Worm (Caenorhabditis elegans) whole organism, dauer: ENCODE measurements around the gene B0244.6.

ENCODE experiments used
- unc-62 ChIP-seq: sonication (generic microtip); optimal IDR thresholded peaks from 2 replicates; lab custom pipeline; 2017; ENCODE audit warnings: missing biosample characterization, missing genetic modification reagents, missing genetic modification characterization

The B0244.6 gene

DNA sequence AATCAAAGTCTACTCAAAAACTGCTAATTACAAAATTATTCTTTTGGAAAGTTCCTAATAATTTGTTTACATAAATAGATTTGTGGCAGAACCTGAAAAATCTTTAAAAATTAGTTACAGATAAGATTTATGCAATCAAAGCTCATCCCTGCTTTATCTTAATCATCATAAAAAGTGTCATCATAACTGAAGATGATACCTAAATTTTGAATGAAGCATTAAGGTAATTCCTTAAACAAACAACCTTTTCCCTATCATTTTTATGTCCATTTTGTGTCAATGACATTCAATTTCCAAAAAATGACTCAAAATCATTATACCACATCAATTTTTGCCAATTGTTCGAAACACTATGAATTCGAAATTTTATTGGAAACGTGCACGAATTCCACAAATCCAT, at the start of gene B0244.6:
Gene B0244.6, plus strand, starts transcription at position 301 of the 400 bp plus-strand sequence.
- TF ChIP-seq unc-62 (GFP tag; lab: Kevin White, UChicago) = no peak

DNA sequence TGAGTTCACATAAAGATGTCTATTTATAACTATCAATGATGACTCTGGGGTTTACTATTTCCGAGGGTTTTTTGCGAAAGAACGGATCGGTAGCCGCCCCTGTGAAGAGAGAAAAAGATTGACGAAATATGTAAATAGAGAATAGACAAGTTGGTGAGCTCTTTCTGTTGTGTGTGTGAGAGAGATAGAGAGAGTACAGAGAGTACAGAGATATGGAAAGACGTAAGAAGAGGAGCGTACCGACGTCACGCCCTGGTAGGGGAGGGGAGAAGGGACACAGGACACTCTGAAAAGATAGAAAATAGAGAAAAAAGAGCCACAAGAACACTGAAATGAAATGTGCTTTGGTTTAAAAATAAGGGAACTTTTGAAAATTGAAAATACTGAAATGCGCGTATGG, 49.6 kb upstream of the B0244.6 start:
- no peak for TF ChIP-seq unc-62 (GFP tag; lab: Kevin White, UChicago)

DNA sequence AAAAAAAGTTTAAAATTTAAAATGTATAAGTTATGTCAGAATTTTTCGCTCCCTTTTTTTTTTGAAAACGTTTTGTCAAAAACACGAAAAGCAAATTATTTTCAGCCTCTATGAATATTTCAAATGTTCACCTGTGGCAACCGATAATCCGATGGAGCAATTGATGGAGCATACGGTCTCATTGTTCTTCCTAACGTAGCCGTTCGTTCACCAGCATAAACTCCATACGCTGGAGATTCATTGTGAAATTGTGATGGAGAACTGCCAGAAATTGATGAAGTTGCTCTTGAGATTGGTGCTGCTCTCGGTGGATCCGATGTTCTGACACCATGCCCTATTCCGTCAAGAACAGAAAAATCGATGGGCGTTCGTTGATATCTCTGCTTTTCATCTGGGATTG, 46.0 kb upstream of the B0244.6 start:
- no peak for TF ChIP-seq unc-62 (GFP tag; lab: Kevin White, UChicago)

DNA sequence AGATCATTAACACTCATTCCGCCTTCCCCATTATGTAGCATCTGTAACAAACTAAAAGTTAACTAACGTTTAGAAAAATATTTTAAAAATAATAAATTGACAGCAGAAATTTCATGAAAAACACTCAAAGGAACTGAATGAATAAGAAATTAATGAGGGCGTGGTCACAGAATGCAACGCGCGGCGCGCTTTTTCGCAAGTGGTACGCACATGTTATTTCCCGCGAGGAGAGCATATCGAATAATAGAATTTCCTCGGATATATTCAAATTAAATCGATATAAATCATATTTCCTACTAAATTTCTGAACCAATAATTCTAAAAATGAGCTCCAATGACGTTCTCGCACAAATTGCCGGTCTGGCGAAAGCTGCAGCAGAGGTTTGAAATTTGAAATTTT, 45.1 kb upstream of the B0244.6 start, which contains the start of the genes abi-1 and arle-14:
Gene abi-1, minus strand, starts transcription at position 51 of the 400 bp plus-strand sequence.
Gene arle-14, plus strand, starts transcription at position 217 of the 400 bp plus-strand sequence.
- no peak for TF ChIP-seq unc-62 (GFP tag; lab: Kevin White, UChicago)

DNA sequence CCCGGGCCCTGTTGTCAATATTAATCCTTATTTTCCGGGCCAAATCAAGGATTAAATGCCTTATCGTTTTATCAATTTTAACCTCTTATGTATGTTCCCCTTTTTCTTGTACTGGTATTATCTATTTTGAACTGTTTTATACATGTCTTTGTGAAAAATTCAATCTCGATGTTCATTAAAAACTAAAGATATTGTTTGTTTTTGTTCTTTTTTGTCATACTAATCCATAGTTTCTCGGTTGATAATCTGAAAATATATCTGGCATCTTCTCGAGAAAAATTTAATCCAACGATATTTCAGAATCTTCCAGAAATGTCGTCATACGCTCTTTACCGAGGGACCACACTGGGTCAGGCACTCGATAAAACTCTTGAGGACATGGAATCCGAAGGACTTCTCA, 44.1 kb upstream of the B0244.6 start, which contains the start of gene B0336.13:
Gene B0336.13, plus strand, starts transcription at position 301 of the 400 bp plus-strand sequence.
- no peak for TF ChIP-seq unc-62 (GFP tag; lab: Kevin White, UChicago)

DNA sequence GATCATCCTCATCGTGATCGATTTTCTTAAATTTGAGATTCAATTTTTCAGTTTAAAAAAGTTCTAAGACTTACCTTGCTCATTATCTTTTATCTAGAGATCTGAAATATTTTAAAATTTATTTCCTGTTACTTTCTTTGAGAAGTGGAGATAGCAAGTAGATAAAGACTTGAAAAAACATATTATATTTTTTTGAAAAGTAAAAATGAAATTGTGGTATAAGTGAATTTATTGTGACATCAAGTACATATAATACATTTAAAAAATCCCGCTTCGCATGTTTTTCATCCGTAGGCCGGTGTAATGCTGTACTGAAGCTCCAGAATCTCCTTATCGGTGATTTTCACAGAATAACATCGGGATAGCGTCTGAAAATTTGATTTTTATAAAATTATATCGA, 40.5 kb upstream of the B0244.6 start, which contains the start of gene B0336.7:
Gene B0336.7, minus strand, starts transcription at position 101 of the 400 bp plus-strand sequence.
- no peak for TF ChIP-seq unc-62 (GFP tag; lab: Kevin White, UChicago)

DNA sequence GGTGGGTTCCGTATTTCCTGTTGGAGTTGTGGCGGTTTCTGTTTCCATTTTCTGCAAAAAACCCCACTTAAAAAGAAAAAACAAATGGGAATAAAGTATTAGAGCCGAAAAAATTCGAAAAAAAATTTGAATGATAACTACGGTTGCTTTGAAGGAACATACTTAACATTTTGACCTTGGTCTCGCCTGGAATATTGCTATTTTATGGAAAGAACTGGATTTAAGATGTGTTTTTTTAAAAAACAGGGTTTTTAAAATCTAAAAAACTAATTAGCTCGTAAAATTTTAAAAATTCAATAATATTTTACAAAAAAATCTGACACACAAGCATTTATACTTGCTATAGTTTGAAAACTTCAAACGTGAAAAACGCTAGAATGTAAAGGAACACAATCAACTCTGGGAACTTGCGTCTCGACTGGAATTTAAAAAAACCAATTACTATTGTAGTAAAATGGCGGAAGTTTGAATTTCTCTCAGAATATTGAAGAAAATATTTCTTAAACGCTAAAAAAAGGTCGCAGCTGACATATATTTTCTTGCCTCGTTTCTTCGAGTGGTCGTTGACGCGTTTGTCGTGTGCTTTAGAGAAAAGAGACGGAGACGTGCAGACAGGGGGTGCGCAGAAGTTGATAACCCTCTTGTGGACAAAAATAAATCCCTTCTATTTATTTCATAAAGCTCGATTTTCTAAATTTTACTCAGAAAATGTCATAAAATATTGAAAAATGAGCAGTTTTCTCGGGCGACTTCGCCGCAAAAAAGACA, 39.7 kb upstream of the B0244.6 start, which contains the start of the genes lgg-3 and rgs-5:
Gene lgg-3, minus strand, starts transcription at position 51 of the 768 bp plus-strand sequence.
Gene rgs-5, plus strand, starts transcription at position 593 of the 768 bp plus-strand sequence.
- no peak for TF ChIP-seq unc-62 (GFP tag; lab: Kevin White, UChicago)

DNA sequence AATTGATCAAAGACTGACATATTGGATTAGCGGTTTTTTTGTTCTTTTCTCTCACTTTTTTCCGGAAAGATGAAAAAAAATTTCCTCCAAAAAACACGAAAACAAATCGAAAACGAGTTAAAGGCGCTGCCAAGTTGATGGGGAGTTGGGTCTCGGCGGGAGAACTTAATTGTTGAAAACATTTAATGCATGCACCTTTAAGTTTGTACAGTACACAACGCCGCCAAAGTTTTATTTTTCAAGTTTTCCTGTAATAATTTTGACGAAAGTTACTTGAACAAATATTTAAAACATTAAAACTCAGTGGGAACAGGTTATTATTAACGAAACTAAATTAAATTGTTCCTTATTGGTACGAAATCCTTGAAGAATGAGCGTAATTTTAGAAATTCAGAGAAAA, 36.3 kb upstream of the B0244.6 start:
- no peak for TF ChIP-seq unc-62 (GFP tag; lab: Kevin White, UChicago)

DNA sequence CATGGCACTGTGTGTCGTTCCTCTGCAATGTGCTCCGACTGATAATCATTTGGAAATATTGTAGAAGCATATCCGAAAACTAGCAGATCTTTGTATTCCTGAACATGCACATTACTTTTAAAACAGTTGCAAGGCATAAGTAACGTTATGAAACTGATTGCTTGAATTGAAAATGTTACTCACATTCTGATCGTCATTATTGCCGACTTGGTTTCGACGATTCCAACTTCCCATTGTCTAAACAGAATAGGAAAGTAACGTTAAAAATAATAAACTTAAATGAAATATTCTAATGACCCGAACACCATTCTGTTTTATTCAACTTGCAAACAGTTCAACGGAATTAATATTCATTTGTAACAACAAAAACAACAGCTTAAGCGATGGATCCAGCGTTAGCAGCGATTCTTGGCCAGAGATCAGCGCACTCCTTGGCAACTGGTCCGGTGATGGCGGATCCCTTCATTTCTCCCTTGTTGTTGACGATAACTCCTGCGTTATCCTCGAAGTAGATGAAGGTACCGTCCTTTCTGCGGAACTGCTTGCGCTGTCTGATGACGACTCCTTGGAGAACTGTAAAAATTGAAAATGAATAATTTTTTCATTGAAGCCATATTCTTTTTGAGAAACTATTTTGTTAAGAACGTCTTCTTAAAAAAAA, 32.5 kb upstream of the B0244.6 start, which contains the start of gene swp-1:
Gene swp-1, minus strand, starts transcription at position 298 of the 661 bp plus-strand sequence.
- TF ChIP-seq unc-62 (GFP tag; lab: Kevin White, UChicago) = no peak

DNA sequence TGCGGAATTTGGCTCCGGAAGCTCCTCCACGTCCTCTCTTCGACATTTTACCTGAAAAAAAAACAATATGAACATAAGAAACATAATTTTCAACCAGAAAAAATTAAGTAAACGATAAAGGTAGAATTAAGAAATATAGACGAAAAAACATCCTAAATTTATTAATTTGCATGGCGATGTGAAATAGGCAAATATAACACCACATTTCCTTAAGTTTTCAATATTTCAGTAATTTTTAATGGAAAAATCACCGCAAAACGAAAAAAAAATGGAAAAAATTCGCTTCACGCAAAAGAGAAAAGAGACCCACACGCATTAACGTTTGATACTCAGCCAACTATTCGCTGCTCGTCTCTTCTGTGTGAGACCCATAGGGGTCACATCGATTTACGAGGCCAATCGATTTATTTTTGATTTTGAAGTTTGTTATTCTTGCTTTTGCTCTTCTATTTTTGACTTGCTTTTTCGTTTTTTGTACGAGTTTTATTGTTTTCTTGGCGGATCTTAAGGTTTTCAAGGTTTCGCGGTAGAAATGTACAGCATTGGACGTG, 31.7 kb upstream of the B0244.6 start, which contains the start of gene rpl-23:
Gene rpl-23, minus strand, starts transcription at position 51 of the 551 bp plus-strand sequence.
- TF ChIP-seq unc-62 (GFP tag; lab: Kevin White, UChicago) = no peak

DNA sequence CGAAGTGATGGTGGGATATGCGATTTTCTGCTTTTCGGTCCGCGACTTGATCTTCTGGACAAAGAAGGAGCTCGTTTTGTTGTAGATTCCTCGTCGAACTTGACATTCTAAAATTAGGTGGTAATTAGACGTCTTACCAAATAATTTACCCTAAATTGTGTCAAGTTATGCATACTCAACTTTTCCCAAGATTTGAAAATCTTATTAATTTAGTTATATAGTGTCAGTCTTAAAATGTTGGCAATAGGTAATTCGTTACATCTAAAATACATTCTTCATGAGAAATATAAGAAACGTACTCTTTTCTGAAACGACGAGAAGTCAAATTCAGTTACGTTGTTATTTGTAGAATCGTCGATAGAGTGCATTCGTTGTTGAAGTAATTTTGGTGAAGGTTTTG, 30.3 kb upstream of the B0244.6 start:
- no peak for TF ChIP-seq unc-62 (GFP tag; lab: Kevin White, UChicago)

DNA sequence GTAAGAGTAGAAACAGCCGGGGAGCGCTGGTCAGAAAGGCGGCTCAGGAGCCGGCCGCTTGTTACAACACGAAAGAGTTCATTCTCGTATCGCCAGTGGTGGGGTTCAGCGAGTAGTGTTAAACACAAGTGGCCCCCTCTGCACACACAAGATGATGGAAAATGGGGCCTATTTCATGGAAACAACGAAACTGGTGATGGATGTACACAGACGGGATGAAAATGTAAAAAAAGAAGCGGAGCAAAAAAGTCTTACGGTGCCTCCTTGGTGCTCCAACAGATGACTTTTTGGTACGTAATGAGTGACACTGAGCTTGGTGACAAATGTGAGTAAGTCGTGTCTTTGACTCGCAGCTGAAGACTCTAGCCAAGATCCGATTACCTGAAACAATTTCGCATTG, 29.8 kb upstream of the B0244.6 start:
- TF ChIP-seq unc-62 (GFP tag; lab: Kevin White, UChicago) = no peak

DNA sequence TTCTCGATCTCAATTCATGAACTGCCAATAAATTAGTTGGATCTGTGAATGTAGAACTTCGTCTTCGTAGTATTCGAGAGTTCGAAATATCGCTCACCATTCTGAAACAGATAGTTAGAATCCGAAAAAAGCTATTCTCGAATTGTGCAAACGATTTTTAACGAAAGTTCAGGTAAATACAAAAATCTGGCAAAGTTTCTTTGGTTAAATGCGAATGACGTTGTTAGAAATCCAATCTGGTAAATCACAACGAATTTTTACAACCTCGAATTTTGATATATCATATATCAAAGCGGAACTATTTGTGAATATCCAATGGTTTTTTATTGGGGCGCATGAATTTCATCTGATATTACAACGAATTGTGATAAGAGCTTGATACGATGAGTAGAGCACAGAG, 28.6 kb upstream of the B0244.6 start, which contains the start of gene hpo-28:
Gene hpo-28, minus strand, starts transcription at position 101 of the 400 bp plus-strand sequence.
- TF ChIP-seq unc-62 (GFP tag; lab: Kevin White, UChicago) = no peak

DNA sequence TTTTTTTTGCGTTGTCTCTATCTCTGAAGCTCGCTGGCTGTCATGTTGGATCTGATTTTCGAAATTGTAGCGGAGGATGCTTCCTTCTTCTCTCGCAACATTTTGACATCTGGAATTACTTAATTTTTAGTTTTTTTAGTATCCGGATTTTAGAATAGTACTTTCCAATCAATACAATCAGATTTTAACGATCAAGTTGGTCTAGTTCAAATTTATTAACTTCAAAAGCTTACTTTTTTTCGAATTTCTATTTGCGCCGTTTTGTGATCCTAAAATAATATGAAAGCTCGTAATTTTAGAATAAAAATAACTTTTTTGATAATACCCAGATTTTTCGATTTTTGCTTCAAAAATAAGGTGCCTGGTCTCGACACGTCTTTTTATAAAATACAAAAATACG, 27.8 kb upstream of the B0244.6 start, which contains the start of gene B0336.12:
Gene B0336.12, minus strand, starts transcription at position 101 of the 400 bp plus-strand sequence.
- no peak for TF ChIP-seq unc-62 (GFP tag; lab: Kevin White, UChicago)

DNA sequence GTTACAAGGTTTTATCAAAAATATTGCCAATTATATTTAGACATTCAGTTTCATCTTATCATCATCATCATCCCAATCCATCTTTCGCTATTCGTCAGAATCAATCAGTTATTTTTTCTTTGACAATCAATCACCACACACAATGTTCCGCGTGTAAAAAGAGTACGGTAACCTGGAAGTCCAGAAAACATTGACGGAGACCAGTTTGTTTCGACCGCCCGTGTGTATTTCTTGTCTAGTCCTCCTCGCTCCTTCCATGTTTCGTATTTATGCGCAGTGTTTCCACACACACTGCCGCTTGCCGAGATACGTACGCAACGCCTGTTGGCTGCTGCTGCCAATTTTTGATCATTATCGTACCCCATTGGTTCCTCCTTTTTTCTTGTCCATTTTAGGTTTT, 27.1 kb upstream of the B0244.6 start:
- TF ChIP-seq unc-62 (GFP tag; lab: Kevin White, UChicago) = no peak
